Worm (Caenorhabditis elegans): ENCODE data around the gene tbc-16.

Gene tbc-16

ce11 chrX:5896001-5896400, 1.1 kb upstream of the tbc-16 start:
- TF ChIP-seq sem-2 (GFP tag; optimal IDR thresholded peaks at IDR 0.05), result no peak
- TF ChIP-seq unc-120 (tag; optimal IDR thresholded peaks at IDR 0.05; ENCODE audit: poor library complexity, severe bottlenecking), result no peak
- no peak for TF ChIP-seq M03D4.4 (tag; optimal IDR thresholded peaks at IDR 0.05)
- TF ChIP-seq lin-32 (GFP tag; optimal IDR thresholded peaks at IDR 0.05), result no peak
- TF ChIP-seq ces-1 (GFP tag; optimal IDR thresholded peaks at IDR 0.05), result peak; percentile 69
- TF ChIP-seq ceh-83 (GFP tag; optimal IDR thresholded peaks at IDR 0.05), result no peak
- no peak for TF ChIP-seq drap-1 (GFP tag; optimal IDR thresholded peaks at IDR 0.05)
- TF ChIP-seq mep-1 (tag; optimal IDR thresholded peaks at IDR 0.05), result peak; percentile 9
- no peak for TF ChIP-seq pha-4 (tag; optimal IDR thresholded peaks at IDR 0.05)
- no peak for TF ChIP-seq ham-2 (GFP tag; optimal IDR thresholded peaks at IDR 0.05)

- TF ChIP-seq hlh-1 (tag; optimal IDR thresholded peaks at IDR 0.05) (no peak), lin-13 (tag; optimal IDR thresholded peaks at IDR 0.05) (no peak), elt-1 (tag; optimal IDR thresholded peaks at IDR 0.05; ENCODE audit: borderline replicate concordance, insufficient read depth) (no peak), ceh-39 (tag; optimal IDR thresholded peaks at IDR 0.05) (no peak), pha-4 (tag; optimal IDR thresholded peaks at IDR 0.05) (no peak), lsy-2 (tag; optimal IDR thresholded peaks at IDR 0.05) (no peak), snpc-4 (tag; optimal IDR thresholded peaks at IDR 0.05) (no peak), ceh-43 (GFP tag; optimal IDR thresholded peaks at IDR 0.05) (no peak), elt-3 (tag; optimal IDR thresholded peaks at IDR 0.05) (no peak)
Measured at ce11 chrX:5901499-5901898, 4.4 kb downstream of the tbc-16 start.

- TF ChIP-seq blmp-1 (tag; optimal IDR thresholded peaks at IDR 0.05), result no peak
- peak; percentile 74 for TF ChIP-seq ces-1 (GFP tag; optimal IDR thresholded peaks at IDR 0.05)
Measured at ce11 chrX:5903896-5904295, 6.8 kb downstream of the tbc-16 start.

- no peak for TF ChIP-seq sem-2 (GFP tag; optimal IDR thresholded peaks at IDR 0.05)
- TF ChIP-seq nhr-2 (tag; optimal IDR thresholded peaks at IDR 0.05), result no peak
- TF ChIP-seq unc-120 (tag; optimal IDR thresholded peaks at IDR 0.05; ENCODE audit: poor library complexity, severe bottlenecking), result no peak
- no peak for TF ChIP-seq tbx-8 (GFP tag; optimal IDR thresholded peaks at IDR 0.05)
- no peak for TF ChIP-seq lsy-2 (tag; optimal IDR thresholded peaks at IDR 0.05)
- no peak for TF ChIP-seq mls-2 (tag; optimal IDR thresholded peaks at IDR 0.05)
- no peak for TF ChIP-seq zip-8 (tag; optimal IDR thresholded peaks at IDR 0.05)
- no peak for TF ChIP-seq lin-13 (tag; optimal IDR thresholded peaks at IDR 0.05)
- TF ChIP-seq nhr-28 (tag; optimal IDR thresholded peaks at IDR 0.05), result no peak
Measured at ce11 chrX:5904603-5905081, 7.5 kb downstream of the tbc-16 start, which contains the start of gene nlp-49. Gene nlp-49, plus strand, starts transcription at chrX:5904653.

- TF ChIP-seq pha-4 (tag; optimal IDR thresholded peaks at IDR 0.05), result no peak
- TF ChIP-seq hlh-1 (tag; optimal IDR thresholded peaks at IDR 0.05), result no peak
- no peak for TF ChIP-seq nhr-237 (tag; optimal IDR thresholded peaks at IDR 0.05)
- TF ChIP-seq sem-2 (GFP tag; optimal IDR thresholded peaks at IDR 0.05), result no peak
- TF ChIP-seq M03D4.4 (tag; optimal IDR thresholded peaks at IDR 0.05), result no peak
- TF ChIP-seq bed-3 (GFP tag; optimal IDR thresholded peaks at IDR 0.05), result no peak
- TF ChIP-seq mab-5 (tag; optimal IDR thresholded peaks at IDR 0.05), result no peak
- TF ChIP-seq mep-1 (tag; optimal IDR thresholded peaks at IDR 0.05), result no peak
- TF ChIP-seq nhr-76 (tag; optimal IDR thresholded peaks at IDR 0.05), result no peak
- TF ChIP-seq unc-39 (tag; optimal IDR thresholded peaks at IDR 0.05), result no peak
- no peak for TF ChIP-seq lin-13 (tag; optimal IDR thresholded peaks at IDR 0.05)
- TF ChIP-seq nhr-28 (tag; optimal IDR thresholded peaks at IDR 0.05), result no peak
- no peak for TF ChIP-seq snpc-4 (tag; optimal IDR thresholded peaks at IDR 0.05)
- no peak for TF ChIP-seq ceh-83 (GFP tag; optimal IDR thresholded peaks at IDR 0.05)
- TF ChIP-seq flh-1 (GFP tag; optimal IDR thresholded peaks at IDR 0.05), result no peak
Measured at ce11 chrX:5905764-5906163, 8.6 kb downstream of the tbc-16 start.

- TF ChIP-seq sem-2 (GFP tag; optimal IDR thresholded peaks at IDR 0.05) (no peak), unc-62 (GFP tag; optimal IDR thresholded peaks at IDR 0.05) (no peak), unc-39 (tag; optimal IDR thresholded peaks at IDR 0.05) (no peak), ces-1 (GFP tag; optimal IDR thresholded peaks at IDR 0.05) (no peak), mls-2 (tag; optimal IDR thresholded peaks at IDR 0.05) (no peak), flh-1 (GFP tag; optimal IDR thresholded peaks at IDR 0.05) (no peak), tbx-8 (GFP tag; optimal IDR thresholded peaks at IDR 0.05) (no peak), ceh-83 (GFP tag; optimal IDR thresholded peaks at IDR 0.05) (no peak), nhr-28 (tag; optimal IDR thresholded peaks at IDR 0.05) (no peak), pha-4 (tag; optimal IDR thresholded peaks at IDR 0.05) (no peak), lin-13 (tag; optimal IDR thresholded peaks at IDR 0.05) (no peak), ham-2 (GFP tag; optimal IDR thresholded peaks at IDR 0.05) (no peak), drap-1 (GFP tag; optimal IDR thresholded peaks at IDR 0.05) (no peak), zip-8 (tag; optimal IDR thresholded peaks at IDR 0.05) (no peak), blmp-1 (tag; optimal IDR thresholded peaks at IDR 0.05) (no peak), cnd-1 (tag; optimal IDR thresholded peaks at IDR 0.05) (no peak), snpc-4 (tag; optimal IDR thresholded peaks at IDR 0.05) (no peak)
Measured at ce11 chrX:5917284-5917683, 20.1 kb downstream of the tbc-16 start, which contains the start of gene Y23B4A.1. Gene Y23B4A.1, minus strand, starts transcription at chrX:5917384.
